Fruit fly (Drosophila melanogaster): ENCODE data around the gene CG11964.

CG11964 gene

DNA sequence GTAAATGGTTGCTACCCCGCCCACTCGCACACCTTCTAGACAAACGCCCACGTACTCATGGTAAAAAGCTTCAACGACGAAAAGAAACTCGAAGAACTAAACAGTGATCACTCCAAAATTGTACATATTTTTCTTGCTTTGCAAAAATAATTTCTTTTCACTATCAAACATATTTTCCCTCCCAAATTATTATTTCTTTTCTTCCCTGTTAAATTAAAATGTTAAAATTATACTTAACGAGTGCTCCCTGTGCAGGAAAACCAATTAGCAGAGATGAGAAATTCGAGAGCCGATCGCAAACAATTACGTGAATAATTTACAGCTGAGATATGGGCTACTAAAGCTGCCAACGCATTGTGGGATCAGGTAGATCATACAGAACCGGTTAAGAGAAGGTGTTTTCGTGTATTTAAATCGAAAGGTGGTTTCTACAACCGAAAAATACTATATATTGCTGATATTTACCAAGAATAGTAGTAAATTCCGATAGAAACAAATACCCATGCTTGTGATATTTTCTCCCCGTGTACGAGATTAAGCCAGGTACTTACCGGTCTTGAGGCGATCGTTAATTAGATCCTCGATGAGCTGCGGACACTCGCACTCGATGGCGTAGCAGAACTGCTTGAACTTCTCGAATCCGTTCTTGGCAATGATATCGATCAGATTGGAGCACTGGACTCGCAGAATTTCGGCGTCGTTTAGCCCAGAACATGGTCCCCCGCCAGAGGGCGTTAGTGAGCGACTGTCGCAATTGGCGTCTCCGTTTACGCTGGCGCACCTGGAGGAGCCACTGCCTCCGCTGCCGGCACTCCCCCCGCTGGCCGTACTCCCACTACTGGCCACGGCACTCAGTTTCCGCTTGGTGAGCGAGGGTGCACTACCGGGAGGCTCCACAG, 14.4 kb downstream of the CG11964 start (continued):
- TF ChIP-seq sd (tag; optimal IDR thresholded peaks at IDR 0.05) (peak; percentile 15), CG4707 (GFP tag; optimal IDR thresholded peaks at IDR 0.05) (no peak), scrt (GFP tag; optimal IDR thresholded peaks at IDR 0.05) (no peak), sima (GFP tag; optimal IDR thresholded peaks at IDR 0.05) (no peak), CG15011 (GFP tag; optimal IDR thresholded peaks at IDR 0.05) (no peak), vvl (GFP tag; IDR thresholded peaks at IDR 0.05) (peak; percentile 43; the same call in 1 of the 2 replicates), CG13894 (tag; optimal IDR thresholded peaks at IDR 0.05) (no peak), Sox102F (GFP tag; optimal IDR thresholded peaks at IDR 0.05) (peak; percentile 20), CG4424 (GFP tag; optimal IDR thresholded peaks at IDR 0.05) (peak; percentile 20), her (GFP tag; optimal IDR thresholded peaks at IDR 0.05) (no peak), CG4360 (GFP tag; IDR thresholded peaks at IDR 0.05) (0 out of 2 replicates have a peak, but pooled peaks have one; percentile 35), Oaz (GFP tag; IDR thresholded peaks at IDR 0.05) (no peak), CG10321 (GFP tag; IDR thresholded peaks at IDR 0.05) (no peak), CTCF (GFP tag; optimal IDR thresholded peaks at IDR 0.05) (peak; percentile 86), CG7556 (GFP tag; optimal IDR thresholded peaks at IDR 0.05) (peak; percentile 29), CG6689 (GFP tag; IDR thresholded peaks at IDR 0.05) (peak; percentile 48), pum (GFP tag; optimal IDR thresholded peaks at IDR 0.05) (no peak), Opbp (GFP tag; IDR thresholded peaks at IDR 0.05; ENCODE audit: partially characterized antibody) (0 out of 3 replicates have a peak, but pooled peaks have one; percentile 17), CG18599 (GFP tag; optimal IDR thresholded peaks at IDR 0.05) (peak; percentile 65), ems (GFP tag; optimal IDR thresholded peaks at IDR 0.05) (no peak), fd3F (GFP tag; optimal IDR thresholded peaks at IDR 0.05) (peak; percentile 36), Mad (GFP tag; optimal IDR thresholded peaks at IDR 0.05) (no peak), Xbp1 (GFP tag; optimal IDR thresholded peaks at IDR 0.05) (peak; percentile 16), CG1233 (GFP tag; optimal IDR thresholded peaks at IDR 0.05) (peak; percentile 36), ssp (GFP tag; IDR thresholded peaks at IDR 0.05) (no peak), Ptx1 (GFP tag; IDR thresholded peaks at IDR 0.05) (0 out of 2 replicates have a peak, but pooled peaks have one; percentile 22), Hr39 (optimal IDR thresholded peaks at IDR 0.05) (no peak), CG14965 (GFP tag; optimal IDR thresholded peaks at IDR 0.05; ENCODE audit: borderline replicate concordance) (no peak), CG2202 (tag; optimal IDR thresholded peaks at IDR 0.05) (no peak), Blimp-1 (GFP tag; optimal IDR thresholded peaks at IDR 0.05) (no peak), CG3281 (GFP tag; optimal IDR thresholded peaks at IDR 0.05) (peak; percentile 26), h (optimal IDR thresholded peaks at IDR 0.05) (no peak), CG32772 (GFP tag; IDR thresholded peaks at IDR 0.05) (peak; percentile 45; the same call in 1 of the 2 replicates), Hsf (GFP tag; optimal IDR thresholded peaks at IDR 0.05) (peak; percentile 44), CG11093 (GFP tag; IDR thresholded peaks at IDR 0.05) (no peak), dm (GFP tag; optimal IDR thresholded peaks at IDR 0.05) (no peak), Fer1 (GFP tag; optimal IDR thresholded peaks at IDR 0.05) (no peak), Atf-2 (GFP tag; optimal IDR thresholded peaks at IDR 0.05) (no peak), CG8924 (tag; optimal IDR thresholded peaks at IDR 0.05) (peak; percentile 7), CG7372 (GFP tag; IDR thresholded peaks at IDR 0.05) (peak; percentile 46), CG7839 (tag; optimal IDR thresholded peaks at IDR 0.05) (peak; percentile 6), dmrt11E (tag; optimal IDR thresholded peaks at IDR 0.05) (no peak), CHES-1-like (GFP tag; optimal IDR thresholded peaks at IDR 0.05) (peak; percentile 6), CG2120 (GFP tag; optimal IDR thresholded peaks at IDR 0.05) (peak; percentile 73), CG18476 (GFP tag; optimal IDR thresholded peaks at IDR 0.05) (peak; percentile 6), z (GFP tag; IDR thresholded peaks at IDR 0.05) (no peak), prd (optimal IDR thresholded peaks at IDR 0.05) (no peak), prd (GFP tag; IDR thresholded peaks at IDR 0.05) (peak; percentile 43; the same call in 1 of the 3 replicates), CG32532 (GFP tag; IDR thresholded peaks at IDR 0.05) (peak; percentile 60; the same call in 1 of the 2 replicates), pan (optimal IDR thresholded peaks at IDR 0.05) (no peak), pan (GFP tag; optimal IDR thresholded peaks at IDR 0.05 in 1 of 2, IDR thresholded peaks at IDR 0.05 in 1 of 2) (peak in 1 of 2 experiments; percentile 37)

Measured in whole organism, embryonic.